Fruit fly (Drosophila melanogaster) whole organism, embryonic: Measurements from ENCODE around the gene Dhc93AB.

ENCODE experiments used
- Bdp1 ChIP-seq: fragments of 200-800 bp; sonication (Bioruptor generic); optimal IDR thresholded peaks from 3 replicates; lab custom pipeline; 2016; ENCODE audit warnings: missing biosample characterization, missing genetic modification characterization
- CG11398 ChIP-seq: fragments of 200-800 bp; sonication (Bioruptor generic); optimal IDR thresholded peaks from 2 replicates; lab custom pipeline; 2016; ENCODE audit warnings: missing biosample characterization, missing genetic modification characterization
- CG11504 ChIP-seq: fragments of 200-800 bp; sonication (Bioruptor generic); optimal IDR thresholded peaks from 3 replicates; lab custom pipeline; 2019; ENCODE audit warnings: missing biosample characterization, mild to moderate bottlenecking, missing genetic modification characterization, moderate library complexity
- CG12071 ChIP-seq: fragments of 200-800 bp; sonication (Bioruptor generic); optimal IDR thresholded peaks from 3 replicates; lab custom pipeline; 2018; ENCODE audit warnings: missing biosample characterization, mild to moderate bottlenecking, missing genetic modification characterization
- CG1233 ChIP-seq: fragments of 200-800 bp; sonication (Bioruptor generic); optimal IDR thresholded peaks from 4 replicates; lab custom pipeline; 2018; ENCODE audit warnings: missing biosample characterization, mild to moderate bottlenecking, missing genetic modification characterization
- CG17829 ChIP-seq: fragments of 200-800 bp; optimal IDR thresholded peaks from 2 replicates; lab custom pipeline; 2019; ENCODE audit warnings: missing biosample characterization, mild to moderate bottlenecking, missing genetic modification characterization, moderate library complexity
- CG17912 ChIP-seq: fragments of 200-800 bp; sonication (Bioruptor generic); optimal IDR thresholded peaks from 2 replicates; lab custom pipeline; 2018; ENCODE audit warnings: missing biosample characterization, mild to moderate bottlenecking, missing genetic modification characterization
- CG18599 ChIP-seq: fragments of 200-800 bp; sonication (Bioruptor generic); optimal IDR thresholded peaks from 3 replicates; lab custom pipeline; 2017; ENCODE audit warnings: missing biosample characterization, missing genetic modification characterization, mild to moderate bottlenecking, moderate library complexity, missing genetic modification reagents
- CG2120 ChIP-seq: fragments of 200-800 bp; sonication (Bioruptor generic); optimal IDR thresholded peaks from 3 replicates; lab custom pipeline; 2016; ENCODE audit warnings: missing biosample characterization, missing genetic modification characterization
- CG2202 ChIP-seq: fragments of 200-800 bp; sonication (Bioruptor generic); optimal IDR thresholded peaks from 2 replicates; lab custom pipeline; 2018; ENCODE audit warnings: missing biosample characterization, mild to moderate bottlenecking, missing genetic modification characterization
- CG31388 ChIP-seq: fragments of 200-800 bp; sonication (Bioruptor generic); optimal IDR thresholded peaks from 2 replicates; lab custom pipeline; 2016; ENCODE audit warnings: missing biosample characterization, missing genetic modification characterization
- CG3847 ChIP-seq: fragments of 200-800 bp; sonication (Bioruptor generic); IDR thresholded peaks from 2 replicates; pipeline ENCODE4 v1.3.6; 2022; ENCODE audit warnings: missing biosample characterization, missing genetic modification characterization
- CG4328 ChIP-seq: fragments of 200-800 bp; sonication (Bioruptor generic); optimal IDR thresholded peaks from 3 replicates; lab custom pipeline; 2017; ENCODE audit warnings: missing biosample characterization, missing genetic modification reagents, missing genetic modification characterization
- CG4424 ChIP-seq: fragments of 200-800 bp; sonication (Bioruptor generic); optimal IDR thresholded peaks from 3 replicates; lab custom pipeline; 2016; ENCODE audit warnings: missing biosample characterization, missing genetic modification characterization
- CG5953 ChIP-seq: fragments of 200-800 bp; sonication (Bioruptor generic); IDR thresholded peaks from 2 replicates; pipeline ENCODE4 v1.3.6; 2022; ENCODE audit warnings: missing biosample characterization, missing genetic modification characterization
- CG8089 ChIP-seq: fragments of 200-800 bp; sonication (Bioruptor generic); optimal IDR thresholded peaks from 3 replicates; lab custom pipeline; 2016; ENCODE audit warnings: missing biosample characterization, missing genetic modification characterization
- Camta ChIP-seq: fragments of 200-800 bp; sonication (Bioruptor generic); optimal IDR thresholded peaks from 2 replicates; lab custom pipeline; 2016; ENCODE audit warnings: missing biosample characterization, missing genetic modification characterization
- D19A ChIP-seq: fragments of 200-800 bp; optimal IDR thresholded peaks from 3 replicates; lab custom pipeline; 2019; ENCODE audit warnings: missing biosample characterization, mild to moderate bottlenecking, missing genetic modification characterization, moderate library complexity
- D19B ChIP-seq: fragments of 200-800 bp; sonication (Bioruptor generic); optimal IDR thresholded peaks from 2 replicates; lab custom pipeline; 2017; ENCODE audit warnings: missing biosample characterization, mild to moderate bottlenecking, missing genetic modification characterization
- E2f2 ChIP-seq: fragments of 200-800 bp; sonication (Bioruptor generic); IDR thresholded peaks from 2 replicates; pipeline ENCODE4 v1.3.6; 2022; ENCODE audit warnings: missing biosample characterization, missing genetic modification characterization
- Elba2 ChIP-seq: fragments of 200-800 bp; sonication (Bioruptor generic); optimal IDR thresholded peaks from 3 replicates; lab custom pipeline; 2016; ENCODE audit warnings: missing biosample characterization, missing genetic modification characterization
- Gsc ChIP-seq: fragments of 200-800 bp; sonication (Bioruptor generic); IDR thresholded peaks from 2 replicates; pipeline ENCODE4 v1.3.6; 2022; ENCODE audit warnings: missing biosample characterization, missing genetic modification characterization
- HHEX ChIP-seq: fragments of 200-800 bp; sonication (Bioruptor generic); optimal IDR thresholded peaks from 3 replicates; lab custom pipeline; 2017; ENCODE audit warnings: missing biosample characterization, mild to moderate bottlenecking, missing genetic modification characterization, missing genetic modification reagents
- Hmx ChIP-seq: fragments of 200-800 bp; sonication (Bioruptor generic); optimal IDR thresholded peaks from 2 replicates; lab custom pipeline; 2016; ENCODE audit warnings: missing biosample characterization, missing genetic modification characterization
- Hr78 ChIP-seq, 2 experiments: fragments of 200-800 bp in 1 of 2; fragments of >200 bp in 1 of 2; sonication (Bioruptor generic) in 1 of 2; optimal IDR thresholded peaks; 2 replicates each; lab custom pipeline; 2017 to 2019; ENCODE audit warnings: missing biosample characterization in 2 of 2, missing genetic modification characterization in 2 of 2, mild to moderate bottlenecking in 1 of 2, moderate library complexity in 1 of 2
- Jarid2 ChIP-seq: fragments of 200-800 bp; sonication (Bioruptor generic); optimal IDR thresholded peaks from 3 replicates; lab custom pipeline; 2017; ENCODE audit warnings: mild to moderate bottlenecking, missing biosample characterization, missing genetic modification reagents, missing genetic modification characterization
- NFAT ChIP-seq: fragments of 200-800 bp; sonication (Bioruptor generic); IDR thresholded peaks from 2 replicates; pipeline ENCODE4 v1.3.6; 2022; ENCODE audit warnings: missing biosample characterization, missing genetic modification characterization
- Rx ChIP-seq: fragments of 200-800 bp; sonication (Bioruptor generic); IDR thresholded peaks from 2 replicates; pipeline ENCODE4 v1.3.6; 2022; ENCODE audit warnings: missing biosample characterization, missing genetic modification characterization
- TFAM ChIP-seq: fragments of 200-800 bp; sonication (Bioruptor generic); optimal IDR thresholded peaks from 2 replicates; lab custom pipeline; 2017; ENCODE audit warnings: missing biosample characterization, missing genetic modification characterization, inconsistent platforms
- abd-A ChIP-seq: fragments of 200-800 bp; sonication (Bioruptor generic); optimal IDR thresholded peaks from 3 replicates; lab custom pipeline; 2019; ENCODE audit warnings: missing biosample characterization, mild to moderate bottlenecking, missing genetic modification characterization, moderate library complexity
- az2 ChIP-seq: fragments of 200-800 bp; sonication (Bioruptor generic); optimal IDR thresholded peaks from 3 replicates; lab custom pipeline; 2016; ENCODE audit warnings: missing biosample characterization, missing genetic modification characterization
- bab2 ChIP-seq: fragments of 200-800 bp; sonication (Bioruptor generic); optimal IDR thresholded peaks from 2 replicates; lab custom pipeline; 2016; ENCODE audit warnings: missing biosample characterization, missing genetic modification characterization
- bbx ChIP-seq: fragments of 200-800 bp; sonication (Bioruptor generic); IDR thresholded peaks from 2 replicates; pipeline ENCODE4 v1.3.6; 2022; ENCODE audit warnings: missing biosample characterization, missing genetic modification characterization; ENCODE audit not compliant: partially characterized antibody
- chinmo ChIP-seq: fragments of 200-800 bp; sonication (Bioruptor generic); IDR thresholded peaks from 4 replicates; pipeline ENCODE4 v1.3.6; 2022; ENCODE audit warnings: missing biosample characterization, missing genetic modification characterization; ENCODE audit not compliant: partially characterized antibody
- chm ChIP-seq: fragments of 200-800 bp; sonication (Bioruptor generic); IDR thresholded peaks from 2 replicates; pipeline ENCODE4 v1.3.6; 2022; ENCODE audit warnings: missing biosample characterization, missing genetic modification characterization
- disco-r ChIP-seq: fragments of 200-800 bp; sonication (Bioruptor generic); optimal IDR thresholded peaks from 2 replicates; lab custom pipeline; 2016; ENCODE audit warnings: missing biosample characterization, missing genetic modification characterization
- esg ChIP-seq: fragments of 200-800 bp; sonication (Bioruptor generic); conservative IDR thresholded peaks from 2 replicates; pipeline ENCODE4 v1.3.6; 2022; ENCODE audit warnings: missing biosample characterization, missing genetic modification characterization
- fd96Cb ChIP-seq: fragments of 200-800 bp; sonication (Bioruptor generic); optimal IDR thresholded peaks from 2 replicates; lab custom pipeline; 2018; ENCODE audit warnings: missing biosample characterization, mild to moderate bottlenecking, missing genetic modification characterization, moderate library complexity
- gce ChIP-seq: fragments of 200-800 bp; sonication (Bioruptor generic); IDR thresholded peaks from 3 replicates; pipeline ENCODE4 v1.3.6; 2022; ENCODE audit warnings: missing biosample characterization, missing genetic modification characterization
- gcm ChIP-seq: fragments of 200-800 bp; sonication (Bioruptor generic); optimal IDR thresholded peaks from 2 replicates; lab custom pipeline; 2019; ENCODE audit warnings: missing biosample characterization, mild to moderate bottlenecking, missing genetic modification characterization, moderate library complexity
- gfzf ChIP-seq: fragments of 200-800 bp; sonication (Bioruptor generic); optimal IDR thresholded peaks from 2 replicates; lab custom pipeline; 2016; ENCODE audit warnings: missing biosample characterization, mild to moderate bottlenecking, missing genetic modification characterization, moderate library complexity
- kay ChIP-seq: fragments of 200-800 bp; sonication (Bioruptor generic); optimal IDR thresholded peaks from 2 replicates; lab custom pipeline; 2016; ENCODE audit warnings: missing biosample characterization, missing genetic modification characterization
- pan ChIP-seq, 4 experiments: fragments of >200 bp in 3 of 4; fragments of 200-800 bp in 1 of 4; sonication (Bioruptor generic) in 1 of 4; optimal IDR thresholded peaks in 3 of 4; IDR thresholded peaks in 1 of 4; 2 replicates each; pipeline versions ENCODE4 v1.3.6 to Lab custom; 2017 to 2022; ENCODE audit warnings: missing biosample characterization in 2 of 4, missing genetic modification characterization in 2 of 4, mixed read lengths in 1 of 4
- pum ChIP-seq: fragments of 200-800 bp; sonication (Bioruptor generic); optimal IDR thresholded peaks from 2 replicates; lab custom pipeline; 2016; ENCODE audit warnings: missing biosample characterization, missing genetic modification characterization
- sens-2 ChIP-seq: fragments of 200-800 bp; sonication (Bioruptor generic); IDR thresholded peaks from 2 replicates; pipeline ENCODE4 v1.3.6; 2022; ENCODE audit warnings: missing biosample characterization, missing genetic modification characterization
- tio ChIP-seq: fragments of 200-800 bp; sonication (Bioruptor generic); optimal IDR thresholded peaks from 2 replicates; lab custom pipeline; 2017; ENCODE audit warnings: missing biosample characterization, missing genetic modification characterization, inconsistent platforms
- tll ChIP-seq, 2 experiments: fragments of 200-800 bp in 1 of 2; fragments of >200 bp in 1 of 2; sonication (Bioruptor generic) in 1 of 2; optimal IDR thresholded peaks; 2 replicates each; lab custom pipeline; 2017 to 2019; ENCODE audit warnings: missing biosample characterization in 2 of 2, missing genetic modification characterization in 2 of 2, mild to moderate bottlenecking in 1 of 2, moderate library complexity in 1 of 2
- toy ChIP-seq: fragments of 200-800 bp; sonication (Bioruptor generic); IDR thresholded peaks from 2 replicates; pipeline ENCODE4 v1.3.6; 2022; ENCODE audit warnings: missing biosample characterization, missing genetic modification characterization
- trh ChIP-seq: fragments of 200-800 bp; sonication (Bioruptor generic); optimal IDR thresholded peaks from 2 replicates; lab custom pipeline; 2016; ENCODE audit warnings: missing biosample characterization, missing genetic modification characterization

Dhc93AB gene

dm6 chr3R:21065010-21065695 lies 22.9 kb upstream of the Dhc93AB start, which contains the start of gene AnxB9 (continued):
- TF ChIP-seq CG8089 (GFP tag; lab: Kevin White, UChicago) (no peak), pum (GFP tag; lab: Kevin White, UChicago) (no peak), TFAM (no peak), Rx (GFP tag; lab: Robert Waterston, UW) (no peak), bab2 (GFP tag; lab: Kevin White, UChicago) (no peak), esg (GFP tag; lab: Robert Waterston, UW) (no peak), gfzf (no peak), az2 (no peak), Hmx (GFP tag; lab: Kevin White, UChicago) (no peak), CG4424 (GFP tag; lab: Kevin White, UChicago) (no peak), HHEX (peak; percentile 19), sens-2 (GFP tag; lab: Robert Waterston, UW) (0 out of 2 replicates have a peak, but pooled peaks have one; percentile 50), chinmo (GFP tag; lab: Robert Waterston, UW) (peak; percentile 82; the same call in 3 of the 4 replicates), CG3847 (GFP tag; lab: Robert Waterston, UW) (no peak), CG5953 (GFP tag; lab: Robert Waterston, UW) (no peak), pan (optimal IDR thresholded peaks at IDR 0.05; lab: Kevin White, UChicago) (no peak), pan (GFP tag; optimal IDR thresholded peaks at IDR 0.05 in 1 of 2, IDR thresholded peaks at IDR 0.05 in 1 of 2) (no peak), bbx (GFP tag; lab: Robert Waterston, UW) (peak; percentile 75), kay (GFP tag; lab: Kevin White, UChicago) (no peak), CG17912 (GFP tag; lab: Kevin White, UChicago) (peak; percentile 42), D19A (peak; percentile 4), tll (GFP tag; optimal IDR thresholded peaks at IDR 0.05; lab: Kevin White, UChicago) (no peak), CG11504 (tag; lab: Kevin White, UChicago) (peak; percentile 4), gce (GFP tag; lab: Robert Waterston, UW) (no peak), Bdp1 (GFP tag; lab: Kevin White, UChicago) (no peak), fd96Cb (tag; lab: Kevin White, UChicago) (no peak), Elba2 (GFP tag; lab: Kevin White, UChicago) (no peak), CG2120 (no peak), Jarid2 (GFP tag; lab: Kevin White, UChicago) (peak; percentile 84), Hr78 (GFP tag; optimal IDR thresholded peaks at IDR 0.05; lab: Kevin White, UChicago) (no peak), Gsc (GFP tag; lab: Robert Waterston, UW) (no peak), CG11398 (no peak), abd-A (tag; lab: Kevin White, UChicago) (peak; percentile 15), CG31388 (GFP tag; lab: Kevin White, UChicago) (no peak), CG1233 (GFP tag; lab: Kevin White, UChicago) (no peak), D19B (GFP tag; lab: Kevin White, UChicago) (no peak), CG4328 (peak; percentile 22), CG12071 (GFP tag; lab: Kevin White, UChicago) (peak; percentile 70), trh (no peak), chm (GFP tag; lab: Robert Waterston, UW) (no peak), NFAT (GFP tag; lab: Robert Waterston, UW) (peak; percentile 56; the same call in 1 of the 2 replicates), CG2202 (tag; lab: Kevin White, UChicago) (no peak), Camta (GFP tag; lab: Kevin White, UChicago) (no peak), CG18599 (peak; percentile 66), disco-r (no peak), toy (GFP tag; lab: Robert Waterston, UW) (no peak), CG17829 (tag; lab: Kevin White, UChicago) (no peak), E2f2 (GFP tag; lab: Robert Waterston, UW) (no peak), gcm (GFP tag; lab: Kevin White, UChicago) (no peak), tio (GFP tag; lab: Kevin White, UChicago) (no peak)
